Worm (Caenorhabditis elegans) whole organism, early embryonic: ENCODE data around the gene sta-2.

Experiments used
- ama-1 ChIP-seq: fragments of 150-350 bp; optimal IDR thresholded peaks from 2 replicates; lab custom pipeline; 2014
- flt-1 ChIP-seq: fragments of 200-800 bp; sonication (Bioruptor generic); IDR thresholded peaks from 2 replicates; pipeline ENCODE4 v1.3.6; 2022; ENCODE audit warnings: missing genetic modification characterization, missing compliant biosample characterization
- hmbx-1 ChIP-seq: sonication (generic microtip); optimal IDR thresholded peaks from 2 replicates; lab custom pipeline; 2016; ENCODE audit warnings: mild to moderate bottlenecking, missing genetic modification characterization, missing compliant biosample characterization
- hmg-4 ChIP-seq: fragments of 200-800 bp; sonication (Bioruptor generic); optimal IDR thresholded peaks from 2 replicates; lab custom pipeline; 2018; ENCODE audit warnings: mild to moderate bottlenecking, missing genetic modification characterization, missing compliant biosample characterization
- scrt-1 ChIP-seq: fragments of 200-800 bp; sonication (Bioruptor generic); IDR thresholded peaks from 2 replicates; pipeline ENCODE4 v1.3.6; 2022; ENCODE audit warnings: missing genetic modification characterization, missing compliant biosample characterization
- tbx-37 ChIP-seq: fragments of 200-800 bp; sonication (Bioruptor generic); conservative IDR thresholded peaks from 2 replicates; pipeline ENCODE4 v1.3.6; 2022; ENCODE audit warnings: missing genetic modification reagents, missing genetic modification characterization, missing compliant biosample characterization

ce11 chrV:9712418-9713173, 28.4 kb upstream of the sta-2 start:
- TF ChIP-seq hmbx-1 (tag; lab: Kevin White, UChicago) (no peak), hmg-4 (GFP tag; lab: Kevin White, UChicago) (no peak), scrt-1 (no peak), tbx-37 (no peak), ama-1 (lab: Kevin White, UChicago) (no peak), flt-1 (no peak)
